Fruit fly (Drosophila melanogaster) whole organism, embryonic: ENCODE results near the gene CG33966.

Experiments
- Bdp1 ChIP-seq: fragments of 200-800 bp; sonication (Bioruptor generic); optimal IDR thresholded peaks from 3 replicates; lab custom pipeline; 2016; ENCODE audit warnings: missing biosample characterization, missing genetic modification characterization
- CG11398 ChIP-seq: fragments of 200-800 bp; sonication (Bioruptor generic); optimal IDR thresholded peaks from 2 replicates; lab custom pipeline; 2016; ENCODE audit warnings: missing biosample characterization, missing genetic modification characterization
- CG12155 ChIP-seq: fragments of 200-800 bp; sonication (Bioruptor generic); optimal IDR thresholded peaks from 3 replicates; lab custom pipeline; 2016; ENCODE audit warnings: missing biosample characterization, missing genetic modification characterization
- CG33213 ChIP-seq: fragments of 200-800 bp; sonication (Bioruptor generic); optimal IDR thresholded peaks from 3 replicates; lab custom pipeline; 2016; ENCODE audit warnings: missing biosample characterization, missing genetic modification characterization
- CG34376 ChIP-seq: fragments of 200-800 bp; sonication (Bioruptor generic); optimal IDR thresholded peaks from 2 replicates; lab custom pipeline; 2018; ENCODE audit warnings: missing biosample characterization, mild to moderate bottlenecking, missing genetic modification characterization
- CG5245 ChIP-seq: fragments of 200-800 bp; sonication (Bioruptor generic); optimal IDR thresholded peaks from 3 replicates; lab custom pipeline; 2016; ENCODE audit warnings: missing biosample characterization, missing genetic modification characterization
- CG8478 ChIP-seq: fragments of >200 bp; optimal IDR thresholded peaks from 2 replicates; lab custom pipeline; 2018
- Hey ChIP-seq: fragments of 200-800 bp; sonication (Bioruptor generic); optimal IDR thresholded peaks from 3 replicates; lab custom pipeline; 2018; ENCODE audit warnings: missing biosample characterization, mild to moderate bottlenecking, missing genetic modification characterization
- Rfx ChIP-seq: fragments of 200-800 bp; sonication (Bioruptor generic); IDR thresholded peaks from 2 replicates; pipeline ENCODE4 v1.3.6; 2022; ENCODE audit warnings: missing biosample characterization, missing genetic modification characterization
- Xbp1 ChIP-seq: fragments of 200-800 bp; sonication (Bioruptor generic); optimal IDR thresholded peaks from 3 replicates; lab custom pipeline; 2016; ENCODE audit warnings: missing biosample characterization, mild to moderate bottlenecking, missing genetic modification characterization
- ase ChIP-seq: fragments of 200-800 bp; sonication (Bioruptor generic); IDR thresholded peaks from 3 replicates; pipeline ENCODE4 v1.3.6; 2022; ENCODE audit warnings: missing biosample characterization, missing genetic modification characterization
- ssp ChIP-seq: fragments of 200-800 bp; sonication (Bioruptor generic); IDR thresholded peaks from 2 replicates; pipeline ENCODE4 v1.3.6; 2022; ENCODE audit warnings: missing biosample characterization, missing genetic modification characterization
- tgo ChIP-seq: fragments of 200-800 bp; sonication (Bioruptor generic); IDR thresholded peaks from 3 replicates; pipeline ENCODE4 v1.3.6; 2022; ENCODE audit warnings: missing biosample characterization, missing genetic modification characterization

DNA sequence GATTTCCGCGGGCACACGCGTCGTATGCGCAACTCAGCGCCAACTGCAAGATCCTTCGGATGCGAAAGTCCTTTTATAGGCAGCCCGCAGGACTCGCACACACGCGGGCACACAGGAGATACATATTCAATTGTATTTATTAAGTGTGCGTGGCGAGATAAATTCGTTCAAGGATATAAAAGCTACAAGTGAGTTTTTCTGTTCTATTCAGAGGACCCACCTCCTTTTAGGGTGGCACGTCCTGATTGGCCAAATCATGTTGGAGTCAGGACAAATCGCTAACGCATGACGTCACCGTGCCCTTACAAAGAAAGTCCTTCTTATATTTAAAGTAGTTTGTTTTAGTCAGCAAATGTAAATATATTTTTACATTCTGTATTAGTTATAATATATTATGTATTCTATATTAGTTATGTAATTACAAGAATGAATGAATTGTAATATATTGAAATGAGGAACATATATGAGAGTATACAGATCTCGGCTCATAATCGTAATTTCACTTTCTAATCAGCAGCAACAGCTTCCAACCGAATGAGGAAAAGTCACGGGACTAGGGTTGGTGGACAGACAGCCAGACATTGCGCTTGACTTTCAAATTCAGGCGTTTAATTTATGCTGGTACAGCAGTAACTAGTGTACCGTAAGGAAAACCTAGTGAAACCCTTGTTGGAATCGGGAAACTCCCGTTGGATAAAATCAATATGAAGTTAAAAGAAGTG is 40.6 kb upstream of the CG33966 start, which contains the start of gene Trhn:
- no peak for TF ChIP-seq Hey (tag; lab: Kevin White, UChicago)
- no peak; the same call in 1 of the 2 replicates for TF ChIP-seq Rfx (GFP tag; lab: Robert Waterston, UW)
- no peak for TF ChIP-seq CG34376 (GFP tag; lab: Kevin White, UChicago)
- no peak for TF ChIP-seq CG33213 (GFP tag; lab: Kevin White, UChicago)
- TF ChIP-seq Xbp1: no peak
- TF ChIP-seq CG8478 (lab: Kevin White, UChicago): no peak
- no peak for TF ChIP-seq ssp (GFP tag; lab: Robert Waterston, UW)
- no peak for TF ChIP-seq CG12155 (GFP tag; lab: Kevin White, UChicago)
- no peak for TF ChIP-seq Bdp1 (GFP tag; lab: Kevin White, UChicago)
- no peak for TF ChIP-seq CG5245 (GFP tag; lab: Kevin White, UChicago)
- TF ChIP-seq ase: no peak
- no peak for TF ChIP-seq tgo (GFP tag; lab: Robert Waterston, UW)
- TF ChIP-seq CG11398 (GFP tag; lab: Kevin White, UChicago): no peak
